Worm (Caenorhabditis elegans) whole organism, L1 larva: Measurements from ENCODE around the gene W02A2.12.

Experiments
- ceh-8 ChIP-seq: fragments of 200-800 bp; sonication (Bioruptor generic); optimal IDR thresholded peaks from 2 replicates; lab custom pipeline; 2018; ENCODE audit warnings: mild to moderate bottlenecking, missing genetic modification characterization, moderate library complexity, missing compliant biosample characterization
- ces-1 ChIP-seq: fragments of 150-350 bp; optimal IDR thresholded peaks from 2 replicates; lab custom pipeline; 2014; ENCODE audit warnings: missing biosample characterization, missing genetic modification reagents, missing genetic modification characterization
- fkh-10 ChIP-seq: sonication (generic microtip); optimal IDR thresholded peaks from 2 replicates; lab custom pipeline; 2017; ENCODE audit warnings: missing biosample characterization, missing genetic modification reagents, missing genetic modification characterization
- jun-1 ChIP-seq: fragments of 150-350 bp; optimal IDR thresholded peaks from 2 replicates; lab custom pipeline; 2014; ENCODE audit warnings: missing biosample characterization, missing genetic modification reagents, missing genetic modification characterization
- lin-15B ChIP-seq: fragments of 150-350 bp; sonication (generic microtip); optimal IDR thresholded peaks from 3 replicates; lab custom pipeline; 2014; ENCODE audit warnings: missing biosample characterization, missing genetic modification characterization
- lir-3 ChIP-seq: sonication (generic microtip); optimal IDR thresholded peaks from 2 replicates; lab custom pipeline; 2016; ENCODE audit warnings: mild to moderate bottlenecking, missing genetic modification characterization, moderate library complexity, missing compliant biosample characterization; ENCODE audit not compliant: poor library complexity
- nhr-237 ChIP-seq: fragments of 150-350 bp; optimal IDR thresholded peaks from 2 replicates; lab custom pipeline; 2014; ENCODE audit warnings: missing biosample characterization, missing genetic modification characterization
- nhr-76 ChIP-seq: sonication (generic microtip); optimal IDR thresholded peaks from 2 replicates; lab custom pipeline; 2017; ENCODE audit warnings: missing biosample characterization, missing genetic modification characterization
- nhr-77 ChIP-seq: fragments of 150-350 bp; optimal IDR thresholded peaks from 2 replicates; lab custom pipeline; 2014; ENCODE audit warnings: missing biosample characterization, missing genetic modification characterization
- nhr-90 ChIP-seq: sonication (generic microtip); optimal IDR thresholded peaks from 2 replicates; lab custom pipeline; 2016; ENCODE audit warnings: mild to moderate bottlenecking, missing genetic modification characterization, missing compliant biosample characterization; ENCODE audit not compliant: poor library complexity
- snpc-4 ChIP-seq: fragments of 150-350 bp; optimal IDR thresholded peaks from 2 replicates; lab custom pipeline; 2014; ENCODE audit warnings: missing biosample characterization, missing genetic modification characterization
- unc-86 ChIP-seq: sonication (generic microtip); optimal IDR thresholded peaks from 2 replicates; lab custom pipeline; 2016; ENCODE audit warnings: missing genetic modification characterization, missing compliant biosample characterization
- zag-1 ChIP-seq: fragments of 150-350 bp; optimal IDR thresholded peaks from 2 replicates; lab custom pipeline; 2014; ENCODE audit warnings: missing biosample characterization, missing genetic modification characterization

DNA sequence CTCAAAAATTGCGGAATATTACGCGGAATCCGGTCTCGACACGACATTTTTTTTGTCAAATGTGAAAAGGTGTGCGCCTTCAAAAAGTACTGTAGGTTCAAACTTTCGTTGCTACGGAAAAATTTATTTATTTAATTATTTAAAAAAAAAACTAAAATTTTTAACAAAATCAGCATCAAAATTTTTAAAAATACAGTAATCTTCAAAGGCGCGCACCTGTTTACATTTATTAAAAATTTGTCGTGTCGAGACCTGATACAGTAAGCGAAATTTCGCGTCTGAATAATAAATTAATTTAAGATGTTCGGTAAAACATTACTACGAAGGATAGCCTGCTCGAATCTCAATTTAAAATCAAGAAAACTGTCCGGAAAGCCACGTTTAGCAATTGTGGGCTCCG, 23.1 kb upstream of the W02A2.12 start, which contains the start of gene Y62E10A.6:
- no peak for TF ChIP-seq snpc-4
- TF ChIP-seq lin-15B (tag; lab: Kevin White, UChicago) = no peak
- TF ChIP-seq nhr-237 (tag; lab: Kevin White, UChicago) = no peak
- TF ChIP-seq nhr-76 (tag; lab: Kevin White, UChicago) = no peak
- TF ChIP-seq jun-1 = no peak
- TF ChIP-seq unc-86 (tag; lab: Kevin White, UChicago) = no peak
- no peak for TF ChIP-seq ces-1
- no peak for TF ChIP-seq ceh-8 (GFP tag; lab: Kevin White, UChicago)
- no peak for TF ChIP-seq nhr-90 (tag; lab: Kevin White, UChicago)
- no peak for TF ChIP-seq nhr-77 (tag; lab: Kevin White, UChicago)
- TF ChIP-seq zag-1 (tag; lab: Kevin White, UChicago) = no peak
- TF ChIP-seq fkh-10 (GFP tag; lab: Kevin White, UChicago) = no peak
- TF ChIP-seq lir-3 (tag; lab: Kevin White, UChicago) = no peak
